Worm (Caenorhabditis elegans) whole organism, early embryonic: ENCODE results near the gene eif-2A.

Experiments
- B0310.2 ChIP-seq: sonication (generic microtip); optimal IDR thresholded peaks from 2 replicates; lab custom pipeline; 2016; ENCODE audit warnings: mild to moderate bottlenecking, missing genetic modification characterization, missing compliant biosample characterization
- F13C5.2 ChIP-seq: sonication (generic microtip); optimal IDR thresholded peaks from 2 replicates; lab custom pipeline; 2017; ENCODE audit warnings: mild to moderate bottlenecking, missing genetic modification characterization, inconsistent platforms, missing compliant biosample characterization
- aly-1 ChIP-seq: sonication (generic microtip); optimal IDR thresholded peaks from 2 replicates; lab custom pipeline; 2016; ENCODE audit warnings: missing genetic modification characterization, missing compliant biosample characterization
- ama-1 ChIP-seq: fragments of 150-350 bp; optimal IDR thresholded peaks from 2 replicates; lab custom pipeline; 2014
- ceh-13 ChIP-seq: fragments of 200-800 bp; sonication (Bioruptor generic); optimal IDR thresholded peaks from 2 replicates; lab custom pipeline; 2018; ENCODE audit warnings: mild to moderate bottlenecking, missing genetic modification characterization, missing compliant biosample characterization
- ceh-36 ChIP-seq: sonication (generic microtip); optimal IDR thresholded peaks from 2 replicates; lab custom pipeline; 2016; ENCODE audit warnings: missing genetic modification characterization, inconsistent platforms, missing compliant biosample characterization
- ets-7 ChIP-seq: sonication (generic microtip); optimal IDR thresholded peaks from 2 replicates; lab custom pipeline; 2016; ENCODE audit warnings: missing genotype, missing genetic modification characterization, missing compliant biosample characterization
- flt-1 ChIP-seq: fragments of 200-800 bp; sonication (Bioruptor generic); IDR thresholded peaks from 2 replicates; pipeline ENCODE4 v1.3.6; 2022; ENCODE audit warnings: missing genetic modification characterization, missing compliant biosample characterization
- hmbx-1 ChIP-seq: sonication (generic microtip); optimal IDR thresholded peaks from 2 replicates; lab custom pipeline; 2016; ENCODE audit warnings: mild to moderate bottlenecking, missing genetic modification characterization, missing compliant biosample characterization
- hmg-4 ChIP-seq: fragments of 200-800 bp; sonication (Bioruptor generic); optimal IDR thresholded peaks from 2 replicates; lab custom pipeline; 2018; ENCODE audit warnings: mild to moderate bottlenecking, missing genetic modification characterization, missing compliant biosample characterization
- hnd-1 ChIP-seq: sonication (generic microtip); optimal IDR thresholded peaks from 2 replicates; lab custom pipeline; 2016; ENCODE audit warnings: missing genetic modification characterization, missing compliant biosample characterization
- pes-1 ChIP-seq: fragments of 200-800 bp; sonication (Bioruptor generic); IDR thresholded peaks from 2 replicates; pipeline ENCODE4 v1.3.6; 2022; ENCODE audit warnings: missing genetic modification reagents, missing genetic modification characterization, missing compliant biosample characterization
- scrt-1 ChIP-seq: fragments of 200-800 bp; sonication (Bioruptor generic); IDR thresholded peaks from 2 replicates; pipeline ENCODE4 v1.3.6; 2022; ENCODE audit warnings: missing genetic modification characterization, missing compliant biosample characterization
- sea-1 ChIP-seq: fragments of 200-800 bp; sonication (Bioruptor generic); conservative IDR thresholded peaks from 2 replicates; pipeline ENCODE4 v1.3.6; 2022; ENCODE audit warnings: missing genetic modification characterization, missing compliant biosample characterization
- tbx-11 ChIP-seq: fragments of 200-800 bp; sonication (Bioruptor generic); IDR thresholded peaks from 2 replicates; pipeline ENCODE4 v1.3.6; 2022; ENCODE audit warnings: missing genetic modification characterization, missing compliant biosample characterization
- tbx-37 ChIP-seq: fragments of 200-800 bp; sonication (Bioruptor generic); conservative IDR thresholded peaks from 2 replicates; pipeline ENCODE4 v1.3.6; 2022; ENCODE audit warnings: missing genetic modification reagents, missing genetic modification characterization, missing compliant biosample characterization
- tra-4 ChIP-seq: sonication (generic microtip); optimal IDR thresholded peaks from 2 replicates; lab custom pipeline; 2017; ENCODE audit warnings: missing genetic modification characterization, missing compliant biosample characterization

eif-2A gene

ce11 chrII:10416332-10416863 lies at the start of gene eif-2A:
Gene eif-2A, plus strand, starts transcription at chrII:10416800.
- no peak for TF ChIP-seq pes-1 (GFP tag; lab: Robert Waterston, UW)
- TF ChIP-seq ceh-36 (tag; lab: Kevin White, UChicago), result no peak
- TF ChIP-seq F13C5.2 (tag; lab: Kevin White, UChicago), result no peak
- no peak for TF ChIP-seq tbx-37 (GFP tag; lab: Robert Waterston, UW)
- no peak for TF ChIP-seq ceh-13
- TF ChIP-seq tbx-11 (GFP tag; lab: Robert Waterston, UW), result no peak
- TF ChIP-seq sea-1 (GFP tag; lab: Robert Waterston, UW), result no peak
- no peak for TF ChIP-seq aly-1 (tag; lab: Kevin White, UChicago)
- TF ChIP-seq ets-7 (tag; lab: Kevin White, UChicago), result no peak
- TF ChIP-seq hnd-1, result no peak
- no peak for TF ChIP-seq scrt-1 (GFP tag; lab: Robert Waterston, UW)
- no peak for TF ChIP-seq tra-4 (tag; lab: Kevin White, UChicago)
- TF ChIP-seq B0310.2 (tag; lab: Kevin White, UChicago), result no peak
- no peak for TF ChIP-seq ama-1 (lab: Kevin White, UChicago)
- TF ChIP-seq hmbx-1 (tag; lab: Kevin White, UChicago), result no peak
- no peak for TF ChIP-seq hmg-4
- no peak for TF ChIP-seq flt-1 (GFP tag; lab: Robert Waterston, UW)

ce11 chrII:10367202-10367601 lies 49.4 kb upstream of the eif-2A start, which contains the start of gene ceh-57:
Gene ceh-57, minus strand, starts transcription at chrII:10367296.
- TF ChIP-seq flt-1 (GFP tag; lab: Robert Waterston, UW) (no peak), scrt-1 (GFP tag; lab: Robert Waterston, UW) (no peak), ama-1 (lab: Kevin White, UChicago) (peak; percentile 65)

DNA sequence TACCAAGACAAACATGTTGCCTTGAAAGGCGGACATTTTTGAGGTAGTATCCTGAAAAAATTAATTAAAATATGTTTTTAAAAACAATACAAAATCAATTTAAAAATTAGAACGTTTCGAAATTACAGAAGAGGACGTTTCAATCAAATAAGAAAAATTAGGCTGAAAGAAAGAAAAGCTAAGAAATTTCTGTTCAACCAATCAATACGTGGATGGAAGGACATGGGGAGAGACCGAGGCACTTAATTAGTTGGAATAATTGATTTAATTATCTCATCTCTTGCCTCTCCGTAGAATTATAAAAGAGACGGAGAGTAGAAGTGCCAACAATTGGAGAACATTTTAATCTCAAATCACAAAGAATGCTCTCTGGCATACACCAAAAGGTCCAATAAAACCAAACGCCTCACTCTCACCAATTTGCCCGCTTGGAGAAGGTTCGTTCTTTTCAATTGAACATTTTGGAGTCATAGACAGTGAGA lies 47.0 kb upstream of the eif-2A start, which contains the start of gene ceh-58:
Gene ceh-58 (minus strand): TSS at position 51 of the 482 bp plus-strand sequence.
- no peak for TF ChIP-seq F13C5.2 (tag; lab: Kevin White, UChicago)
- no peak for TF ChIP-seq tra-4 (tag; lab: Kevin White, UChicago)
- TF ChIP-seq hmg-4, result no peak
- TF ChIP-seq ama-1 (lab: Kevin White, UChicago), result no peak
- no peak for TF ChIP-seq aly-1 (tag; lab: Kevin White, UChicago)
- no peak for TF ChIP-seq sea-1 (GFP tag; lab: Robert Waterston, UW)
- no peak for TF ChIP-seq hnd-1
- TF ChIP-seq hmbx-1 (tag; lab: Kevin White, UChicago), result no peak
- no peak for TF ChIP-seq B0310.2 (tag; lab: Kevin White, UChicago)
- TF ChIP-seq pes-1 (GFP tag; lab: Robert Waterston, UW), result no peak
- TF ChIP-seq ceh-13, result no peak
- TF ChIP-seq scrt-1 (GFP tag; lab: Robert Waterston, UW), result no peak
- no peak for TF ChIP-seq flt-1 (GFP tag; lab: Robert Waterston, UW)
- TF ChIP-seq ceh-36 (tag; lab: Kevin White, UChicago), result no peak
- TF ChIP-seq tbx-11 (GFP tag; lab: Robert Waterston, UW), result no peak

- TF ChIP-seq hmg-4, result peak; percentile 72
- no peak for TF ChIP-seq ceh-36 (tag; lab: Kevin White, UChicago)
- peak; percentile 33 for TF ChIP-seq F13C5.2 (tag; lab: Kevin White, UChicago)
Observed at ce11 chrII:10370826-10371225, 45.8 kb upstream of the eif-2A start.

DNA sequence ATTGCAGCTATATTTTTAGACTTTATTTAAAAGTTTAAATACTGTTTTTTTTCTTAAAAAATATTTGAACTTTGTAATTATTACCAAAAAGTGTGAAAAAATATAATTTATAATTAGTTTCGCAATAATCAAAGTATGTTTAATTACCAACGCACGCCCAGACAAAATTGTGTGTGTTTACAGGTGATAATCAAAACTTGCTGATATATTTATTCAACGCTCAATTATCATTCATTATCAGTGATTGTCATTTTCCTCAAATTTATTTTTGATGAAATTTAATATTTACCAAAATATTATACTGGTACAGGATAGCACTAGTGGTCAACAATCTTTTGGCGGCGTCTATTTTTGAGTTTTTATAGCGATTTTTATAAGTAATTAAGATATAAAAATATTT lies 43.6 kb upstream of the eif-2A start:
- no peak for TF ChIP-seq F13C5.2 (tag; lab: Kevin White, UChicago)
- no peak for TF ChIP-seq tbx-37 (GFP tag; lab: Robert Waterston, UW)
- TF ChIP-seq flt-1 (GFP tag; lab: Robert Waterston, UW), result no peak
- no peak for TF ChIP-seq B0310.2 (tag; lab: Kevin White, UChicago)
- TF ChIP-seq pes-1 (GFP tag; lab: Robert Waterston, UW), result no peak
- no peak for TF ChIP-seq hnd-1
- TF ChIP-seq hmg-4, result no peak
- no peak for TF ChIP-seq ceh-13
- no peak for TF ChIP-seq hmbx-1 (tag; lab: Kevin White, UChicago)
- TF ChIP-seq scrt-1 (GFP tag; lab: Robert Waterston, UW), result no peak
- TF ChIP-seq ceh-36 (tag; lab: Kevin White, UChicago), result no peak
- TF ChIP-seq ets-7 (tag; lab: Kevin White, UChicago), result no peak

DNA sequence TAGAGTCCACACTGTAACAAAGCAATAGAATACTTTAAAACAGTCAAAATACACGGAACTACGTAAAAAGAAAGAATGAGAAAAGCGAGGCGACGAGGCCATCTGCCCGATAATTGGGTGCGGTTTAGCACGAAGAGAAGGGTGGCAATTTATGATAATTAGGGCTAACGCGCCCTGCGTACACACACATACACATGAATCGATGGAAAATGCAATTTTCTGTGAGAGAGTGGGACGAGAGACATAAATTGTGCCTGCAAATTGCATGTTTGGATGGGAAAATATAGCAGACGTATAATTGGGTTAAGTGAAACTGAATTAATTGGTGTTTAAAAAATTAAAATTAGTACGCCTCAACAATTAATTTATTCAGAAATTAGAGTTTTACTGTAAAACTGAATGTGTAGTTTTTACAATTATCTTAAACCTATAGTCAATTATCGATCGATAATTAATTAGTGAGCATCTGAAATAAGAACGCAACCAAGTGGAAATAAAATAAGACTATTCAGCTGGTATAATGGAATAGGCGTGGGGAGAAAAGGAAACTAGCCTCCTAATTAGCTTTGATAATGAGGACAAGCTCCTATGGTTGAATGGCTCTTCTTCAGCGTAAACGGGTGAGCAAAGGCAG lies 42.9 kb upstream of the eif-2A start:
- no peak for TF ChIP-seq hmbx-1 (tag; lab: Kevin White, UChicago)
- no peak for TF ChIP-seq ceh-36 (tag; lab: Kevin White, UChicago)

DNA sequence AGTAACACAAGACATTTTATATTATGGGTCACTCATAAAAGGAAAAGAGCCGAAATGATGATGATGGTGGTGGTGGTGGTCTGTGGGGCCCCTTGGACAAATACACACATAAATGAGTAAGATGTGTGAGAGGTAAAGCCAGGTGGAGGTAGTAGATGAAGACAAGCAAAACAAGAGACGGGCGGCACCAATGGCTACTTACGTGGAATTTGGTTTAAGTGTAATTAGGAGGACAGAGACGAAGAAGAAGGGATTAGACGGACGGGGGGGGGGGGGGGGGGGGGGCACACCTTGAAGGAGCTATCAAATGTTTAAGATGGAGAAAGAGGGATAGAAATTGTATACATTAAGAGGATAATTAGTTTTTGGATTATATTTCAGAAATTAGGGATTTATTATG lies 41.8 kb upstream of the eif-2A start:
- TF ChIP-seq tbx-37 (GFP tag; lab: Robert Waterston, UW), result no peak
- peak; percentile 7 for TF ChIP-seq hmg-4
- TF ChIP-seq ama-1 (lab: Kevin White, UChicago), result no peak
- TF ChIP-seq ceh-13, result no peak
- TF ChIP-seq F13C5.2 (tag; lab: Kevin White, UChicago), result no peak
- TF ChIP-seq ceh-36 (tag; lab: Kevin White, UChicago), result peak; percentile 50

DNA sequence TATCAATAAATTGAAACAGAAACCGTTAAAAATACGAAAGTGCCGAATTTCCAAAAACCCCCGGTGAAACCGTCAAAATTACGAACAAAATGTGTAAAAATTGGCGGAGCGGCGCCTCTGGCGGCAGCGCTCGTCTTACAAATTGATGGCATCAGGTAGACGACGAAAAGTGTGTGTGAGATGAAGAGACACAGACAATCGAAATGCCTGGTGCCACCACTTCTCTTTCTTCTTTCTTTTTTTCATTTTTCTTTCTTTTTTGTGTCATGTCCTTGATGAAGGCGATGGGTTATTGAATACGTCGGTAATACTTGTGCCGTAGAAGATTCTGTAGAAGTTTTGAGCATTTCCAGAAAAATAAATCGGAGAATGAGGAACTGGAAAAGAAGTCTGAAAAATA lies 38.7 kb upstream of the eif-2A start:
- no peak for TF ChIP-seq ama-1 (lab: Kevin White, UChicago)
- TF ChIP-seq hmbx-1 (tag; lab: Kevin White, UChicago), result no peak
